Worm (Caenorhabditis elegans): ENCODE data around the gene har-1.

ce11 chrIII:4131814-4132555, 19.9 kb upstream of the har-1 start:
- TF ChIP-seq ama-1 (optimal IDR thresholded peaks at IDR 0.05) = no peak
- no peak for TF ChIP-seq C16A3.4 (tag; optimal IDR thresholded peaks at IDR 0.05)
- TF ChIP-seq ceh-82 (tag; optimal IDR thresholded peaks at IDR 0.05) = no peak
- no peak for TF ChIP-seq tbx-2 (tag; optimal IDR thresholded peaks at IDR 0.05)
